Fruit fly (Drosophila melanogaster) whole organism, embryonic: Measurements from ENCODE around the gene tra.

Experiments used
- Abd-B ChIP-seq: fragments of 200-800 bp; sonication (Bioruptor generic); optimal IDR thresholded peaks from 2 replicates; lab custom pipeline; 2018; ENCODE audit warnings: missing biosample characterization, mild to moderate bottlenecking, missing genetic modification characterization, moderate library complexity
- Asciz ChIP-seq: fragments of 200-800 bp; sonication (Bioruptor generic); optimal IDR thresholded peaks from 2 replicates; lab custom pipeline; 2017; ENCODE audit warnings: missing biosample characterization, mild to moderate bottlenecking, missing genetic modification characterization, missing genetic modification reagents
- Atf-2 ChIP-seq: fragments of 200-800 bp; sonication (Bioruptor generic); optimal IDR thresholded peaks from 2 replicates; lab custom pipeline; 2016; ENCODE audit warnings: missing biosample characterization, missing genetic modification characterization
- B-H2 ChIP-seq: fragments of 200-800 bp; sonication (Bioruptor generic); optimal IDR thresholded peaks from 2 replicates; lab custom pipeline; 2018; ENCODE audit warnings: missing biosample characterization, mild to moderate bottlenecking, missing genetic modification characterization
- Bgb ChIP-seq: fragments of 200-800 bp; sonication (Bioruptor generic); IDR thresholded peaks from 2 replicates; pipeline ENCODE4 v1.3.6; 2022; ENCODE audit warnings: missing biosample characterization, missing genetic modification characterization; ENCODE audit not compliant: partially characterized antibody
- Bteb2 ChIP-seq: fragments of 200-800 bp; sonication (Bioruptor generic); optimal IDR thresholded peaks from 2 replicates; lab custom pipeline; 2016; ENCODE audit warnings: missing biosample characterization, missing genetic modification characterization
- C15 ChIP-seq: fragments of 200-800 bp; sonication (Bioruptor generic); IDR thresholded peaks from 3 replicates; pipeline ENCODE4 v1.3.6; 2022; ENCODE audit warnings: missing biosample characterization, missing genetic modification characterization
- CG11723 ChIP-seq: fragments of 200-800 bp; sonication (Bioruptor generic); optimal IDR thresholded peaks from 2 replicates; lab custom pipeline; 2017; ENCODE audit warnings: missing biosample characterization, mild to moderate bottlenecking, missing genetic modification characterization
- CG12391 ChIP-seq: fragments of 200-800 bp; sonication (Bioruptor generic); optimal IDR thresholded peaks from 3 replicates; lab custom pipeline; 2018; ENCODE audit warnings: missing biosample characterization, mild to moderate bottlenecking, missing genetic modification characterization, moderate library complexity
- CG13287 ChIP-seq: fragments of 200-800 bp; sonication (Bioruptor generic); IDR thresholded peaks from 2 replicates; pipeline ENCODE4 v1.3.6; 2022; ENCODE audit warnings: missing biosample characterization, missing genetic modification characterization; ENCODE audit not compliant: partially characterized antibody
- CG1529 ChIP-seq: fragments of 200-800 bp; sonication (Bioruptor generic); optimal IDR thresholded peaks from 3 replicates; lab custom pipeline; 2018; ENCODE audit warnings: missing biosample characterization, missing genetic modification characterization
- CG15601 ChIP-seq: fragments of 200-800 bp; sonication (Bioruptor generic); optimal IDR thresholded peaks from 3 replicates; lab custom pipeline; 2019; ENCODE audit warnings: missing biosample characterization, mild to moderate bottlenecking, missing genetic modification characterization, moderate library complexity
- CG17328 ChIP-seq: fragments of 200-800 bp; sonication (Bioruptor generic); IDR thresholded peaks from 2 replicates; pipeline ENCODE4 v1.3.6; 2022; ENCODE audit warnings: missing biosample characterization, missing genetic modification characterization
- CG18599 ChIP-seq: fragments of 200-800 bp; sonication (Bioruptor generic); optimal IDR thresholded peaks from 3 replicates; lab custom pipeline; 2017; ENCODE audit warnings: missing biosample characterization, missing genetic modification characterization, mild to moderate bottlenecking, moderate library complexity, missing genetic modification reagents
- CG2889 ChIP-seq: fragments of 200-800 bp; sonication (Bioruptor generic); IDR thresholded peaks from 3 replicates; pipeline ENCODE4 v1.3.6; 2022; ENCODE audit warnings: missing biosample characterization, missing genetic modification characterization
- CG43689 ChIP-seq: fragments of 200-800 bp; sonication (Bioruptor generic); IDR thresholded peaks from 2 replicates; pipeline ENCODE4 v1.3.6; 2022; ENCODE audit warnings: missing biosample characterization, missing genetic modification characterization
- CG7928 ChIP-seq: fragments of 200-800 bp; sonication (Bioruptor generic); optimal IDR thresholded peaks from 2 replicates; lab custom pipeline; 2017; ENCODE audit warnings: missing biosample characterization, mild to moderate bottlenecking, missing genetic modification characterization
- CG8765 ChIP-seq: fragments of 200-800 bp; sonication (Bioruptor generic); IDR thresholded peaks from 2 replicates; pipeline ENCODE4 v1.3.6; 2022; ENCODE audit warnings: missing biosample characterization, missing genetic modification characterization
- CrebB ChIP-seq: fragments of 200-800 bp; sonication (Bioruptor generic); optimal IDR thresholded peaks from 3 replicates; lab custom pipeline; 2018; ENCODE audit warnings: missing biosample characterization, mild to moderate bottlenecking, missing genetic modification characterization
- Dbx ChIP-seq: fragments of 200-800 bp; sonication (Bioruptor generic); IDR thresholded peaks from 3 replicates; pipeline ENCODE4 v1.3.6; 2022; ENCODE audit warnings: missing biosample characterization, missing genetic modification characterization
- Dll ChIP-seq: fragments of 200-800 bp; sonication (Bioruptor generic); IDR thresholded peaks from 4 replicates; pipeline ENCODE4 v1.3.6; 2022; ENCODE audit warnings: missing biosample characterization, missing genetic modification characterization; ENCODE audit not compliant: partially characterized antibody
- Hand ChIP-seq: fragments of 200-800 bp; sonication (Bioruptor generic); optimal IDR thresholded peaks from 2 replicates; lab custom pipeline; 2017; ENCODE audit warnings: mild to moderate bottlenecking, missing biosample characterization, missing genetic modification reagents, missing genetic modification characterization
- HmgD ChIP-seq: fragments of 200-800 bp; sonication (Bioruptor generic); optimal IDR thresholded peaks from 3 replicates; lab custom pipeline; 2016; ENCODE audit warnings: missing biosample characterization, missing genetic modification characterization
- Hr3 ChIP-seq: fragments of 200-800 bp; sonication (Bioruptor generic); optimal IDR thresholded peaks from 3 replicates; lab custom pipeline; 2016; ENCODE audit warnings: missing biosample characterization, missing genetic modification characterization
- Jarid2 ChIP-seq: fragments of 200-800 bp; sonication (Bioruptor generic); optimal IDR thresholded peaks from 3 replicates; lab custom pipeline; 2017; ENCODE audit warnings: mild to moderate bottlenecking, missing biosample characterization, missing genetic modification reagents, missing genetic modification characterization
- Lpt ChIP-seq: fragments of >200 bp; optimal IDR thresholded peaks from 2 replicates; lab custom pipeline; 2018; ENCODE audit warnings: missing biosample characterization, missing genetic modification characterization
- Max ChIP-seq: fragments of 200-800 bp; sonication (Bioruptor generic); optimal IDR thresholded peaks from 2 replicates; lab custom pipeline; 2016; ENCODE audit warnings: missing biosample characterization, mild to moderate bottlenecking, missing genetic modification characterization
- Opbp ChIP-seq: fragments of 200-800 bp; sonication (Bioruptor generic); IDR thresholded peaks from 3 replicates; pipeline ENCODE4 v1.3.6; 2022; ENCODE audit warnings: missing biosample characterization, missing genetic modification characterization; ENCODE audit not compliant: partially characterized antibody
- Spps ChIP-seq: fragments of 200-800 bp; sonication (Bioruptor generic); optimal IDR thresholded peaks from 2 replicates; lab custom pipeline; 2018; ENCODE audit warnings: missing biosample characterization, mild to moderate bottlenecking, missing genetic modification characterization
- Sry-δ ChIP-seq: fragments of 200-800 bp; sonication (Bioruptor generic); optimal IDR thresholded peaks from 2 replicates; lab custom pipeline; 2016; ENCODE audit warnings: missing biosample characterization, missing genetic modification characterization
- Xbp1 ChIP-seq: fragments of 200-800 bp; sonication (Bioruptor generic); optimal IDR thresholded peaks from 3 replicates; lab custom pipeline; 2016; ENCODE audit warnings: missing biosample characterization, mild to moderate bottlenecking, missing genetic modification characterization
- ash1 ChIP-seq: fragments of 200-800 bp; sonication (Bioruptor generic); optimal IDR thresholded peaks from 2 replicates; lab custom pipeline; 2018; ENCODE audit warnings: missing biosample characterization, mild to moderate bottlenecking, missing genetic modification characterization
- bab2 ChIP-seq: fragments of 200-800 bp; sonication (Bioruptor generic); optimal IDR thresholded peaks from 2 replicates; lab custom pipeline; 2016; ENCODE audit warnings: missing biosample characterization, missing genetic modification characterization
- bbx ChIP-seq: fragments of 200-800 bp; sonication (Bioruptor generic); IDR thresholded peaks from 2 replicates; pipeline ENCODE4 v1.3.6; 2022; ENCODE audit warnings: missing biosample characterization, missing genetic modification characterization; ENCODE audit not compliant: partially characterized antibody
- br ChIP-seq: fragments of >200 bp; optimal IDR thresholded peaks from 2 replicates; lab custom pipeline; 2017
- crc ChIP-seq: fragments of 200-800 bp; sonication (Bioruptor generic); optimal IDR thresholded peaks from 2 replicates; lab custom pipeline; 2016; ENCODE audit warnings: missing biosample characterization, missing genetic modification characterization
- dan ChIP-seq: fragments of 200-800 bp; sonication (Bioruptor generic); IDR thresholded peaks from 2 replicates; pipeline ENCODE4 v1.3.6; 2022; ENCODE audit warnings: missing biosample characterization, missing genetic modification characterization
- dimm ChIP-seq: fragments of 200-800 bp; sonication (Bioruptor generic); IDR thresholded peaks from 2 replicates; pipeline ENCODE4 v1.3.6; 2022; ENCODE audit warnings: missing biosample characterization, missing genetic modification characterization
- dmrt11E ChIP-seq: fragments of 200-800 bp; sonication (Bioruptor generic); optimal IDR thresholded peaks from 3 replicates; lab custom pipeline; 2018; ENCODE audit warnings: missing biosample characterization, mild to moderate bottlenecking, missing genetic modification characterization, moderate library complexity
- dmrt99B ChIP-seq: fragments of 200-800 bp; sonication (Bioruptor generic); optimal IDR thresholded peaks from 2 replicates; lab custom pipeline; 2018; ENCODE audit warnings: missing biosample characterization, mild to moderate bottlenecking, missing genetic modification characterization, moderate library complexity
- dpn ChIP-seq, 2 experiments: fragments of 200-800 bp; sonication (Bioruptor generic); optimal IDR thresholded peaks; 3 replicates each; lab custom pipeline; 2016; ENCODE audit warnings: missing biosample characterization in 2 of 2, missing genetic modification characterization in 2 of 2
- fru ChIP-seq: fragments of >200 bp; optimal IDR thresholded peaks from 2 replicates; lab custom pipeline; 2017
- ind ChIP-seq: fragments of 200-800 bp; sonication (Bioruptor generic); optimal IDR thresholded peaks from 3 replicates; lab custom pipeline; 2016; ENCODE audit warnings: missing biosample characterization, missing genetic modification characterization
- mam ChIP-seq: fragments of 200-800 bp; sonication (Bioruptor generic); optimal IDR thresholded peaks from 3 replicates; lab custom pipeline; 2016; ENCODE audit warnings: missing biosample characterization, missing genetic modification characterization
- mld ChIP-seq: fragments of 200-800 bp; sonication (Bioruptor generic); IDR thresholded peaks from 3 replicates; pipeline ENCODE4 v1.3.6; 2022; ENCODE audit warnings: missing biosample characterization, missing genetic modification characterization; ENCODE audit not compliant: partially characterized antibody
- nmo ChIP-seq: fragments of 200-800 bp; sonication (Bioruptor generic); optimal IDR thresholded peaks from 2 replicates; lab custom pipeline; 2018; ENCODE audit warnings: missing biosample characterization, mild to moderate bottlenecking, missing genetic modification characterization, moderate library complexity
- nom ChIP-seq: fragments of 200-800 bp; sonication (Bioruptor generic); optimal IDR thresholded peaks from 2 replicates; lab custom pipeline; 2017; ENCODE audit warnings: missing biosample characterization, missing genetic modification characterization, mild to moderate bottlenecking, moderate library complexity, missing genetic modification reagents
- pb ChIP-seq: fragments of 200-800 bp; sonication (Bioruptor generic); optimal IDR thresholded peaks from 3 replicates; lab custom pipeline; 2016; ENCODE audit warnings: missing biosample characterization, missing genetic modification characterization
- phol ChIP-seq: fragments of 200-800 bp; sonication (Bioruptor generic); optimal IDR thresholded peaks from 3 replicates; lab custom pipeline; 2018; ENCODE audit warnings: missing biosample characterization, mild to moderate bottlenecking, missing genetic modification characterization, moderate library complexity
- pita ChIP-seq: fragments of 200-800 bp; sonication (Bioruptor generic); optimal IDR thresholded peaks from 2 replicates; lab custom pipeline; 2017; ENCODE audit warnings: missing biosample characterization, mild to moderate bottlenecking, missing genetic modification characterization
- unc-4 ChIP-seq: fragments of 200-800 bp; sonication (Bioruptor generic); IDR thresholded peaks from 2 replicates; pipeline ENCODE4 v1.3.6; 2022; ENCODE audit warnings: missing biosample characterization, missing genetic modification characterization; ENCODE audit not compliant: partially characterized antibody

The tra gene

dm6 chr3L:16581201-16581705 lies 9.6 kb downstream of the tra start, which contains the start of gene Smn (continued):
- TF ChIP-seq ind (GFP tag; lab: Kevin White, UChicago) (peak; percentile 42), nmo (GFP tag; lab: Kevin White, UChicago) (peak; percentile 48), CG8765 (GFP tag; lab: Robert Waterston, UW) (no peak), mld (peak; percentile 69; the same call in 1 of the 3 replicates), CG11723 (GFP tag; lab: Kevin White, UChicago) (peak; percentile 10), br (no peak), dpn (GFP tag; optimal IDR thresholded peaks at IDR 0.05; lab: Kevin White, UChicago) (peak; percentile 39 to 58), bab2 (GFP tag; lab: Kevin White, UChicago) (peak; percentile 46), Bgb (peak; percentile 70), Dbx (GFP tag; lab: Robert Waterston, UW) (0 out of 3 replicates have a peak, but pooled peaks have one; percentile 56), HmgD (GFP tag; lab: Kevin White, UChicago) (peak; percentile 4), nom (peak; percentile 57), dimm (no peak), Abd-B (peak; percentile 50), Xbp1 (GFP tag; lab: Kevin White, UChicago) (peak; percentile 65), Atf-2 (GFP tag; lab: Kevin White, UChicago) (no peak), unc-4 (GFP tag; lab: Robert Waterston, UW) (peak; percentile 77), B-H2 (GFP tag; lab: Kevin White, UChicago) (peak; percentile 55), CG18599 (GFP tag; lab: Kevin White, UChicago) (peak; percentile 69), CrebB (tag; lab: Kevin White, UChicago) (no peak), fru (no peak), pb (GFP tag; lab: Kevin White, UChicago) (no peak), CG17328 (GFP tag; lab: Robert Waterston, UW) (no peak), crc (GFP tag; lab: Kevin White, UChicago) (no peak), Opbp (GFP tag; lab: Robert Waterston, UW) (peak; percentile 78; the same call in 2 of the 3 replicates), Hr3 (GFP tag; lab: Kevin White, UChicago) (peak; percentile 52)

dm6 chr3L:16580049-16580448 lies 10.8 kb downstream of the tra start, which contains the start of gene nxf2:
Gene nxf2 (minus strand): TSS chr3L:16580306.
- TF ChIP-seq CG2889 (no peak), Spps (tag; lab: Kevin White, UChicago) (no peak), dmrt99B (tag; lab: Kevin White, UChicago) (no peak), Max (GFP tag; lab: Kevin White, UChicago) (no peak), CG43689 (GFP tag; lab: Robert Waterston, UW) (no peak), Asciz (GFP tag; lab: Kevin White, UChicago) (no peak), Jarid2 (no peak), dmrt11E (tag; lab: Kevin White, UChicago) (no peak), phol (tag; lab: Kevin White, UChicago) (peak; percentile 76), Bteb2 (GFP tag; lab: Kevin White, UChicago) (no peak), Dll (GFP tag; lab: Robert Waterston, UW) (peak; percentile 59; the same call in 2 of the 4 replicates), CG13287 (GFP tag; lab: Robert Waterston, UW) (peak; percentile 47), Sry-δ (peak; percentile 40), Hand (no peak), ash1 (GFP tag; lab: Kevin White, UChicago) (no peak), CG7928 (GFP tag; lab: Kevin White, UChicago) (no peak), C15 (GFP tag; lab: Robert Waterston, UW) (no peak), pita (GFP tag; lab: Kevin White, UChicago) (no peak), CG15601 (tag; lab: Kevin White, UChicago) (no peak), dan (GFP tag; lab: Robert Waterston, UW) (no peak), Lpt (no peak), bbx (peak; percentile 68), CG1529 (GFP tag; lab: Kevin White, UChicago) (no peak), CG12391 (tag; lab: Kevin White, UChicago) (no peak), mam (GFP tag; lab: Kevin White, UChicago) (no peak)
